Worm (Caenorhabditis elegans) whole organism, L4/young adult: Measurements from ENCODE around the gene ZK177.2.

Experiments used
- W03F9.2 ChIP-seq: fragments of 150-350 bp; optimal IDR thresholded peaks from 2 replicates; lab custom pipeline; 2014; ENCODE audit warnings: missing biosample characterization, missing genetic modification characterization
- dao-5 ChIP-seq: sonication (generic microtip); optimal IDR thresholded peaks from 2 replicates; lab custom pipeline; 2016; ENCODE audit warnings: missing genotype, missing genetic modification characterization, moderate library complexity, missing compliant biosample characterization
- him-1 ChIP-seq: sonication (generic microtip); optimal IDR thresholded peaks from 2 replicates; lab custom pipeline; 2016; ENCODE audit warnings: missing genotype, missing genetic modification reagents, missing genetic modification characterization, missing compliant biosample characterization

DNA sequence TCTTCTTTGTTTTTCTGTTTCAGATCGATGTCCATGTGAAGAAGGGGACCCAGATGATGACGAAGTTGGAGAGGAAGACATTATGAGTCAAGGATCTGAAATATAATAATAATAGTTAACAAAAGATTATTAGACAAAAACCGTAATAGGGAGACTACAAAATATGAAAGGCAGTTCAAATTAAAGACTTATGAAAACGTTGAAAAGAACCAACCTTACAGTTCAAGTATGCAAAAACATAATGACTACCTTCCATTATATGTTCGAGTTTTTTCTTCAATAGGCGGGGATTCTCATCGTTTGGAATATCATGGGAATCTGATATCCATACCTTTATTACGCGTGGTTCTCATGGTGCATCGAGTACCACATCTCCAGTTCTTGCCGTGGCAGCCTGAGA lies 14.6 kb downstream of the ZK177.2 start, which contains the start of gene hlh-26:
- TF ChIP-seq him-1 (tag; lab: Kevin White, UChicago), result no peak
- no peak for TF ChIP-seq dao-5 (tag; lab: Kevin White, UChicago)
- no peak for TF ChIP-seq W03F9.2 (tag; lab: Kevin White, UChicago)
